Worm (Caenorhabditis elegans) whole organism, L2 larva: Measurements from ENCODE around the gene lron-10.

ENCODE experiments used
- ZK546.5 ChIP-seq: sonication (generic microtip); optimal IDR thresholded peaks from 2 replicates; lab custom pipeline; 2017; ENCODE audit warnings: missing biosample characterization, missing genetic modification characterization
- aly-2 ChIP-seq: fragments of 150-350 bp; optimal IDR thresholded peaks from 2 replicates; lab custom pipeline; 2014; ENCODE audit warnings: missing biosample characterization, missing genetic modification characterization
- ceh-82 ChIP-seq: fragments of 150-350 bp; optimal IDR thresholded peaks from 2 replicates; lab custom pipeline; 2014; ENCODE audit warnings: missing biosample characterization, missing genetic modification characterization
- crh-2 ChIP-seq: sonication (generic microtip); optimal IDR thresholded peaks from 2 replicates; lab custom pipeline; 2017; ENCODE audit warnings: missing biosample characterization, missing genetic modification characterization
- egl-27 ChIP-seq: sonication (generic microtip); optimal IDR thresholded peaks from 3 replicates; lab custom pipeline; 2017; ENCODE audit warnings: missing biosample characterization, missing genetic modification reagents, missing genetic modification characterization
- fos-1 ChIP-seq: fragments of 150-350 bp; optimal IDR thresholded peaks from 2 replicates; lab custom pipeline; 2014; ENCODE audit warnings: missing biosample characterization, missing genetic modification characterization
- lin-39 ChIP-seq: fragments of 150-350 bp; optimal IDR thresholded peaks from 2 replicates; lab custom pipeline; 2014; ENCODE audit warnings: missing biosample characterization, missing genetic modification reagents, missing genetic modification characterization
- mab-5 ChIP-seq: fragments of 150-350 bp; optimal IDR thresholded peaks from 2 replicates; lab custom pipeline; 2014; ENCODE audit warnings: missing biosample characterization, missing genetic modification characterization
- nhr-11 ChIP-seq: fragments of 150-350 bp; optimal IDR thresholded peaks from 2 replicates; lab custom pipeline; 2014; ENCODE audit warnings: missing biosample characterization, missing genetic modification characterization
- nhr-237 ChIP-seq: fragments of 150-350 bp; optimal IDR thresholded peaks from 2 replicates; lab custom pipeline; 2014; ENCODE audit warnings: missing biosample characterization, missing genetic modification characterization
- snpc-4 ChIP-seq: fragments of 150-350 bp; optimal IDR thresholded peaks from 2 replicates; lab custom pipeline; 2014; ENCODE audit warnings: missing biosample characterization, missing genetic modification characterization

ce11 chrIII:10595066-10595465, 26.1 kb downstream of the lron-10 start, which contains the start of gene Y45F3A.9:
- no peak for TF ChIP-seq nhr-237 (tag; lab: Kevin White, UChicago)
- TF ChIP-seq ceh-82 (tag; lab: Kevin White, UChicago), result no peak
- TF ChIP-seq snpc-4 (tag; lab: Kevin White, UChicago), result no peak
- TF ChIP-seq lin-39 (tag; lab: Kevin White, UChicago), result no peak
- no peak for TF ChIP-seq ZK546.5 (tag; lab: Kevin White, UChicago)
- no peak for TF ChIP-seq aly-2
- TF ChIP-seq crh-2, result no peak
- TF ChIP-seq fos-1 (tag; lab: Kevin White, UChicago), result no peak
- TF ChIP-seq mab-5, result no peak
- no peak for TF ChIP-seq egl-27
- TF ChIP-seq nhr-11 (tag; lab: Kevin White, UChicago), result no peak
